Fruit fly (Drosophila melanogaster) S2 (cell line): ENCODE results near the gene Qsox2.

ENCODE experiments used
- CG8478 ChIP-seq: fragments of >200 bp; optimal IDR thresholded peaks from 2 replicates; lab custom pipeline; 2018
- CTCF ChIP-seq, 2 experiments: fragments of >200 bp; optimal IDR thresholded peaks; 2 replicates each; lab custom pipeline; 2018

DNA sequence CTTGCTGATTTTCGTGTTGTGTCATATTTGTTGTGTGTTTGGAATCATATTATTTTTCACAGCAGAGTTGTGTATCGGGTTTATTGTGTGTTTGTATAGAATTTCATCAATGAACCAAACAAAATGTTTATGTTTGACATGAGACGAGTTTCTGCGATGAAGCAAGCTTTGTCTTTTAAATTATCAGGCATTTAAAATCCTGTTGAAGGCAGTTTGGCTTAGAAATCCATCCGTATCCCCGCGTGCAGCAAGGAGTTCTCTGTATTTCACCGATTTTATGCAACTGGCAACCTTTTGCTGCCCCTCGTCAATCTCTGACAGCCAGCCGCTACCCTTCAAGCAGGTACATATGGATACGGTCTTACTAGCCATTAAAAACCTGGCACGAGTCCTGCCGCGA, 45.7 kb upstream of the Qsox2 start, which contains the start of the genes CG6569 and Cby:
- TF ChIP-seq CTCF (optimal IDR thresholded peaks at IDR 0.05; lab: Kevin White, UChicago) (no peak), CG8478 (lab: Kevin White, UChicago) (no peak)
